Fruit fly (Drosophila melanogaster) whole organism: ENCODE measurements around the gene CG44085.

Source experiments
- CG8478 ChIP-seq: fragments of >200 bp; optimal IDR thresholded peaks from 2 replicates; lab custom pipeline; 2018; ENCODE audit warnings: inconsistent platforms
- Dll ChIP-seq: fragments of >200 bp; optimal IDR thresholded peaks from 2 replicates; lab custom pipeline; 2017
- pan ChIP-seq: fragments of >200 bp; optimal IDR thresholded peaks from 2 replicates; lab custom pipeline; 2017
- psq ChIP-seq: fragments of >200 bp; optimal IDR thresholded peaks from 2 replicates; lab custom pipeline; 2017
- usp ChIP-seq: fragments of >200 bp; optimal IDR thresholded peaks from 2 replicates; lab custom pipeline; 2017; ENCODE audit warnings: missing biosample characterization, missing genetic modification characterization, mixed read lengths

DNA sequence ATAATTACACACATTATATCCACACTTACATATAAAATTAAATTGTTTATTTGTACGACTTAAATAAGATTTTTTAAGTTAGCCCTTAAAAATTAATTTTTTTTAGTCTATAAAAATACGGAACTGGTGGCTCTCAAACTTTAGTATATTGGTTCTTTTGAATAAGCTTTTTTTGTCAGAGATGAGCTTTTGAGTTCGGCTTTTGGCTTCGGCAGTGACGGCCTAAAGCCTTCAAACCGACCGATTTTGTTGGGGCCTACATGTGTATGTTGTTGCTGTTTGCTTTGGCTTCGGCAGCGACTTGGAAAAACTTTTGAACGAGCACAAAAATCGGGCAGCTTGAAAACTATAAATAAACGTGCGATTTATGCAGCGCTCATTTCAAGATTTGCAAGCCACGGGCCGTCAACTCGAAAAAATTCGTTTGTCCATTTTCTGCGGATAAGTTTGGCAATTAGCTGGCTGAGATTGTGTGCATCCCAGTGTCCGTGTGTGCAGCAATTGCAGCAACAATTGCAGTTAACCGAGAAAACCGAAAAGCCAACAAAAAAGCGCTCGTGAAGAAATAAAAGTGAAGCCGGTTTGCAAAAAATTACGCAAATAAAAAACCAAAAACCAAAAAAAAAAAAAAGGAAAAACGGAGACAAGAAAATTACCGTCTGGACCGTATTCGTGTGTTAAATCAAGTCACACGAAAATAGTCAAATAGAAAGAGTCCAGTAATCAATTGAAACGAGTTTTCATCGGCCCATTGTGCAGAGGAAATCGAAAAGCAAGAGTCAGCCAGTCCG is 14.8 kb upstream of the CG44085 start, which contains the start of gene CG16820:
- no peak for TF ChIP-seq usp (GFP tag; lab: Kevin White, UChicago)
- TF ChIP-seq CG8478 (lab: Kevin White, UChicago) = no peak
- no peak for TF ChIP-seq psq
- no peak for TF ChIP-seq pan (lab: Kevin White, UChicago)
- no peak for TF ChIP-seq Dll (lab: Kevin White, UChicago)
